Worm (Caenorhabditis elegans) whole organism, early embryonic: ENCODE data around the gene C08D8.1.
A peak's percentile ranks its signal among the peaks of the same experiment; 100 is the strongest.
"Not testable (repeated sequence)": the region's sequence is repeated elsewhere in the genome, so short reads cannot be mapped to it uniquely, and the experiment has no call there.

Source experiments
- B0310.2 ChIP-seq: sonication (generic microtip); optimal IDR thresholded peaks from 2 replicates; lab custom pipeline; 2016; ENCODE audit warnings: mild to moderate bottlenecking, missing genetic modification characterization, missing compliant biosample characterization
- F13C5.2 ChIP-seq: sonication (generic microtip); optimal IDR thresholded peaks from 2 replicates; lab custom pipeline; 2017; ENCODE audit warnings: mild to moderate bottlenecking, missing genetic modification characterization, inconsistent platforms, missing compliant biosample characterization
- aly-1 ChIP-seq: sonication (generic microtip); optimal IDR thresholded peaks from 2 replicates; lab custom pipeline; 2016; ENCODE audit warnings: missing genetic modification characterization, missing compliant biosample characterization
- ama-1 ChIP-seq: fragments of 150-350 bp; optimal IDR thresholded peaks from 2 replicates; lab custom pipeline; 2014
- ceh-13 ChIP-seq: fragments of 200-800 bp; sonication (Bioruptor generic); optimal IDR thresholded peaks from 2 replicates; lab custom pipeline; 2018; ENCODE audit warnings: mild to moderate bottlenecking, missing genetic modification characterization, missing compliant biosample characterization
- ceh-36 ChIP-seq: sonication (generic microtip); optimal IDR thresholded peaks from 2 replicates; lab custom pipeline; 2016; ENCODE audit warnings: missing genetic modification characterization, inconsistent platforms, missing compliant biosample characterization
- ets-7 ChIP-seq: sonication (generic microtip); optimal IDR thresholded peaks from 2 replicates; lab custom pipeline; 2016; ENCODE audit warnings: missing genotype, missing genetic modification characterization, missing compliant biosample characterization
- flt-1 ChIP-seq: fragments of 200-800 bp; sonication (Bioruptor generic); IDR thresholded peaks from 2 replicates; pipeline ENCODE4 v1.3.6; 2022; ENCODE audit warnings: missing genetic modification characterization, missing compliant biosample characterization
- hmbx-1 ChIP-seq: sonication (generic microtip); optimal IDR thresholded peaks from 2 replicates; lab custom pipeline; 2016; ENCODE audit warnings: mild to moderate bottlenecking, missing genetic modification characterization, missing compliant biosample characterization
- hmg-4 ChIP-seq: fragments of 200-800 bp; sonication (Bioruptor generic); optimal IDR thresholded peaks from 2 replicates; lab custom pipeline; 2018; ENCODE audit warnings: mild to moderate bottlenecking, missing genetic modification characterization, missing compliant biosample characterization
- hnd-1 ChIP-seq: sonication (generic microtip); optimal IDR thresholded peaks from 2 replicates; lab custom pipeline; 2016; ENCODE audit warnings: missing genetic modification characterization, missing compliant biosample characterization
- pes-1 ChIP-seq: fragments of 200-800 bp; sonication (Bioruptor generic); IDR thresholded peaks from 2 replicates; pipeline ENCODE4 v1.3.6; 2022; ENCODE audit warnings: missing genetic modification reagents, missing genetic modification characterization, missing compliant biosample characterization
- scrt-1 ChIP-seq: fragments of 200-800 bp; sonication (Bioruptor generic); IDR thresholded peaks from 2 replicates; pipeline ENCODE4 v1.3.6; 2022; ENCODE audit warnings: missing genetic modification characterization, missing compliant biosample characterization
- sea-1 ChIP-seq: fragments of 200-800 bp; sonication (Bioruptor generic); conservative IDR thresholded peaks from 2 replicates; pipeline ENCODE4 v1.3.6; 2022; ENCODE audit warnings: missing genetic modification characterization, missing compliant biosample characterization
- tbx-11 ChIP-seq: fragments of 200-800 bp; sonication (Bioruptor generic); IDR thresholded peaks from 2 replicates; pipeline ENCODE4 v1.3.6; 2022; ENCODE audit warnings: missing genetic modification characterization, missing compliant biosample characterization
- tbx-37 ChIP-seq: fragments of 200-800 bp; sonication (Bioruptor generic); conservative IDR thresholded peaks from 2 replicates; pipeline ENCODE4 v1.3.6; 2022; ENCODE audit warnings: missing genetic modification reagents, missing genetic modification characterization, missing compliant biosample characterization
- tra-4 ChIP-seq: sonication (generic microtip); optimal IDR thresholded peaks from 2 replicates; lab custom pipeline; 2017; ENCODE audit warnings: missing genetic modification characterization, missing compliant biosample characterization

Gene C08D8.1

DNA sequence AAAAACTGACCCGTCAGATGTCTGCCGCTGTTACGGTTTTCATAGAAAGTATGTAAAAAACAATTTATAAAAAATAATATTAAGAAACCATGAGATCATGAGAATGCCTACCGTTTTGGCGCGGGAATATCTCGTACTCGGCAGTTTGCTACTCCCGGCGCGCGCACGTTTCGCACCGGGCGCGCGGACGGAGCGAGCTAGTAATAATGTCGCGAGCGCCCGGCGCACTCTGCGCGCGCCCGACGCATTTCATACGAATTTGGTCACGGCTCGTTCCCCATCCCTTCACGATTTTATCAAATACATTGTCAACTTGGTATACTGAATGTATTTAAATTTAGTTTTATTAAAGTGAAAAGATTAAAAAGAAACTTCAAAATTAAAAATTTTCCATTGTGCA is 19.7 kb upstream of the C08D8.1 start:
- no peak for TF ChIP-seq B0310.2 (tag; lab: Kevin White, UChicago)
- TF ChIP-seq ama-1: no peak
- TF ChIP-seq ceh-36: no peak
- no peak for TF ChIP-seq scrt-1 (GFP tag; lab: Robert Waterston, UW)
- TF ChIP-seq tbx-11 (GFP tag; lab: Robert Waterston, UW): no peak
- TF ChIP-seq ceh-13 (GFP tag; lab: Kevin White, UChicago): no peak
- TF ChIP-seq hnd-1: no peak
- no peak for TF ChIP-seq ets-7 (tag; lab: Kevin White, UChicago)
- TF ChIP-seq flt-1: no peak
- TF ChIP-seq pes-1 (GFP tag; lab: Robert Waterston, UW): no peak
- no peak for TF ChIP-seq F13C5.2 (tag; lab: Kevin White, UChicago)
- no peak for TF ChIP-seq hmbx-1 (tag; lab: Kevin White, UChicago)
- no peak for TF ChIP-seq hmg-4 (GFP tag; lab: Kevin White, UChicago)
- TF ChIP-seq sea-1 (GFP tag; lab: Robert Waterston, UW): no peak
- TF ChIP-seq tbx-37 (GFP tag; lab: Robert Waterston, UW): no peak
- no peak for TF ChIP-seq aly-1 (tag; lab: Kevin White, UChicago)
- no peak for TF ChIP-seq tra-4 (tag; lab: Kevin White, UChicago)

DNA sequence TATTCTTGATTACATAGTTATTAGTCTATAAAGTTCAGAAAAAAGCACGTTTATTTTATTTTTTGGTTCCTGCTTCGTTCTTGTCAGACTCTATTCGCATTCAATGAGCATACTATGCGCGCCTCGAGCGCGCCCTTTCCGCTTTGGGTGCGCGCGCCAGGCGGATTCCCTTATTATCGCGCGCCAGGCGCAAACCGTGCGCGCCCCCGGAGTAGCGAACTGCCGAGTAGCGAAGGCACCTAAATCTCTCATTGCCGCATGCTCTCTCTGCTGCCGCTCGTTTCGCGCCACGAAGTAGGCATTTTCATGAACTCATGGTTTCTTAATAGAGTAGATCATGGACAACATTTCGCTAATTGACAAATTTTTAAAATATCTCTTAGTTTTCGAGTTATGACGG is 18.5 kb upstream of the C08D8.1 start:
- TF ChIP-seq tbx-37 (GFP tag; lab: Robert Waterston, UW): no peak
- no peak for TF ChIP-seq aly-1 (tag; lab: Kevin White, UChicago)
- TF ChIP-seq ceh-13 (GFP tag; lab: Kevin White, UChicago): no peak
- no peak for TF ChIP-seq ets-7 (tag; lab: Kevin White, UChicago)
- no peak for TF ChIP-seq ceh-36
- no peak for TF ChIP-seq hnd-1
- no peak for TF ChIP-seq hmbx-1 (tag; lab: Kevin White, UChicago)
- TF ChIP-seq scrt-1 (GFP tag; lab: Robert Waterston, UW): no peak
- TF ChIP-seq F13C5.2 (tag; lab: Kevin White, UChicago): no peak
- no peak for TF ChIP-seq tbx-11 (GFP tag; lab: Robert Waterston, UW)
- TF ChIP-seq hmg-4 (GFP tag; lab: Kevin White, UChicago): no peak
- no peak for TF ChIP-seq flt-1
- TF ChIP-seq tra-4 (tag; lab: Kevin White, UChicago): no peak
- no peak for TF ChIP-seq sea-1 (GFP tag; lab: Robert Waterston, UW)
- no peak for TF ChIP-seq pes-1 (GFP tag; lab: Robert Waterston, UW)
- TF ChIP-seq ama-1: no peak
- no peak for TF ChIP-seq B0310.2 (tag; lab: Kevin White, UChicago)

DNA sequence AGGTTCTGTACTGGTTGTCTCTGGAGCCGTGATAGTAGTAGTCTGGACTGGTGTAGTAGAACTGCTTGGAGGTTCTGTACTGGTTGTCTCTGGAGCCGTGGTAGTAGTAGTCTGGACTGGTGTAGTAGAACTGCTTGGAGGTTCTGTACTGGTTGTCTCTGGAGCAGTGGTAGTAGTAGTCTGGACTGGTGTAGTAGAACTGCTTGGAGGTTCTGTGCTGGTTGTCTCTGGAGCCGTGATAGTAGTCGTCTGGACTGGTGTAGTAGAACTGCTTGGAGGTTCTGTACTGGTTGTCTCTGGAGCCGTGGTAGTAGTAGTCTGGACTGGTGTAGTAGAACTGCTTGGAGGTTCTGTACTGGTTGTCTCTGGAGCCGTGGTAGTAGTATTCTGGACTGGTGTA is 16.2 kb upstream of the C08D8.1 start:
- TF ChIP-seq scrt-1 (GFP tag; lab: Robert Waterston, UW): 0 out of 2 replicates have a peak, but pooled peaks have one; percentile 47

DNA sequence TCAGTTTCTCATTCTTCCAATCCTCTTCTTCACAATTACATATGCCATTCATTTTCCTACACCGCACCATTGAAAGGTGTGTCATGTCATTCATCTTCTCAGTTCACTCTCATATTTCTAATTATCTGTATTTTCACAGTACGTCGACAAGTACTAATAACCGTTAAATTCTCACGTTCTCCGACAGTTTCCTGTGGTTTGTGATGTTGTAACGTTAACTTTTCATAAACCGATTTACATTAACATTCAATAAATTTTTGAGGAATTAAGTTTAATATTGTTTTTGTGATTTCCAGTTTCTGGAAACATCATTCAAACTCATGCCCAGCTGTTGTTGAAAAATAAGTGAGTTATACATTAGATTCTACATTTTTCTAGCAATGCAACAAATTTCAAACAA is 11.2 kb upstream of the C08D8.1 start, which contains the start of gene tmd-2:
tmd-2 (plus strand) TSS at position 301 of the 400 bp plus-strand sequence.
- TF ChIP-seq aly-1 (tag; lab: Kevin White, UChicago) (no peak), tra-4 (tag; lab: Kevin White, UChicago) (no peak), ceh-13 (GFP tag; lab: Kevin White, UChicago) (no peak), hmg-4 (GFP tag; lab: Kevin White, UChicago) (no peak), pes-1 (GFP tag; lab: Robert Waterston, UW) (no peak), ets-7 (tag; lab: Kevin White, UChicago) (no peak), sea-1 (GFP tag; lab: Robert Waterston, UW) (no peak), flt-1 (no peak), B0310.2 (tag; lab: Kevin White, UChicago) (no peak), hnd-1 (no peak), ceh-36 (no peak), tbx-37 (GFP tag; lab: Robert Waterston, UW) (no peak), tbx-11 (GFP tag; lab: Robert Waterston, UW) (no peak), scrt-1 (GFP tag; lab: Robert Waterston, UW) (no peak), ama-1 (no peak), F13C5.2 (tag; lab: Kevin White, UChicago) (no peak), hmbx-1 (tag; lab: Kevin White, UChicago) (no peak)

DNA sequence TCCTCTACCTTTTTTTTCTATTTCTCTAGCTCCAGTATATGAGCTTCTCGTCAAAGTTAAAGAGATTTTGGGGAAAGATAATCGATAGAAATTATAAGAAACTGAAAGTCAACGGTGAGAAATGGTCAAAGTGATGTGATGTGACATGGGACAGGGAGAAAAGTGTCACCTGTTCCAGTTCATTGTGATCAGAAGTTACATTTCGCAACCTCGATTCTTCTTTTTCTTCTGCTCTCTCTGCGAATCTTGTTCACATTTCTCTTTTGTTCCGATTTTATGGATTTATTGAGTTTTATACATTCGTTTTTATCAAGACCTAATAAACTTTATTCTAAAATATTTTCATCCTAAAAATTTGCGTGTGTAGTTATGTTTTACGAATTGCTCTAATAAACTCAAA is 9.9 kb upstream of the C08D8.1 start:
- no peak for TF ChIP-seq tbx-37 (GFP tag; lab: Robert Waterston, UW)
- TF ChIP-seq tbx-11 (GFP tag; lab: Robert Waterston, UW): no peak
- TF ChIP-seq F13C5.2 (tag; lab: Kevin White, UChicago): no peak
- TF ChIP-seq ceh-13 (GFP tag; lab: Kevin White, UChicago): no peak
- no peak for TF ChIP-seq pes-1 (GFP tag; lab: Robert Waterston, UW)
- TF ChIP-seq sea-1 (GFP tag; lab: Robert Waterston, UW): no peak
- no peak for TF ChIP-seq flt-1
- TF ChIP-seq ets-7 (tag; lab: Kevin White, UChicago): no peak
- no peak for TF ChIP-seq ama-1
- no peak for TF ChIP-seq scrt-1 (GFP tag; lab: Robert Waterston, UW)
- TF ChIP-seq hmg-4 (GFP tag; lab: Kevin White, UChicago): no peak
- TF ChIP-seq tra-4 (tag; lab: Kevin White, UChicago): no peak
- no peak for TF ChIP-seq ceh-36
- TF ChIP-seq aly-1 (tag; lab: Kevin White, UChicago): no peak
- TF ChIP-seq hmbx-1 (tag; lab: Kevin White, UChicago): no peak
- TF ChIP-seq B0310.2 (tag; lab: Kevin White, UChicago): no peak

DNA sequence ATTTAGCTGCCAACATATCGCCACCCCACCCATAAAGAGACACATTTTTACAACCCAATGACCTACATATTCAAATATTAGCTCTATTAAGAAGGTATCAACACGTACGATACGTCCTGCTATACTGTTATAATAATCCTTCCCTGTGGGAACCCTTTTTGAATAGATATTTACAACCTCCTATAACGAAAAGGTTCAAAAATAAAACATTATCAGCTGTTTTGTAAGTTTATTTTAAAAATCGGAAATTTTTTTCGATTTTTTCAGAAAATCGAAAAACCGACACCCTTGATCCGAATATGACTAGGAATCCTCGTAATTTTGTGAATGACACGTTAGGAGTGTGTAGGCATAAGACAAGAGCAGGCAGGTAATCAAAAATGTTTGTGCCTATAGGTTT is 4.6 kb upstream of the C08D8.1 start, which contains the start of gene C08D8.7:
C08D8.7 (plus strand) TSS at position 301 of the 400 bp plus-strand sequence.
- TF ChIP-seq ama-1; tbx-37 (GFP tag; lab: Robert Waterston, UW); sea-1 (GFP tag; lab: Robert Waterston, UW): not testable (repeated sequence)

DNA sequence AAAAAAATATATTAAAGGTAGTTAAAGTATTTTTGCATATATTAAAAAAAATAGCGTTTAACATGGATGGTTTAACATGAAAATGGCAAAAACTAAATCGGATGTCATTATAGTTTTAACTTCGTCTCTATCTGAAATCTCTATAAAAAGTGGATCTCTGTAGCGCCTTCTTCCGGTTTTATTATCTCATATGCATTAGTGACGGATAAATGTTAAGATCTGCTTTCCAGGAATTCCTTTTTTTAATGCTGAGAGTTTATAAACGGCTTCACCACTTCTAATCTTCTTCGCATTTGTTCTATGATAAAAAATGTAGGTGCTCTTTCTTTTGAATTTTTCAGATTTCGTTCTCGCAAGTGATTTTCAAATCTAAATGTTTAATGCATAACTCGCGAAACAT is 3.1 kb upstream of the C08D8.1 start:
- TF ChIP-seq ets-7 (tag; lab: Kevin White, UChicago): no peak
- no peak for TF ChIP-seq hmg-4 (GFP tag; lab: Kevin White, UChicago)
- no peak for TF ChIP-seq tbx-11 (GFP tag; lab: Robert Waterston, UW)
- no peak for TF ChIP-seq tra-4 (tag; lab: Kevin White, UChicago)
